Worm (Caenorhabditis elegans) whole organism, L2 larva: ENCODE measurements around the gene T05B11.4.

Experiments
- crh-2 ChIP-seq: sonication (generic microtip); optimal IDR thresholded peaks from 2 replicates; lab custom pipeline; 2017; ENCODE audit warnings: missing biosample characterization, missing genetic modification characterization
- nhr-11 ChIP-seq: fragments of 150-350 bp; optimal IDR thresholded peaks from 2 replicates; lab custom pipeline; 2014; ENCODE audit warnings: missing biosample characterization, missing genetic modification characterization
- nhr-12 ChIP-seq: fragments of 150-350 bp; optimal IDR thresholded peaks from 2 replicates; lab custom pipeline; 2014; ENCODE audit warnings: missing biosample characterization, missing genetic modification characterization

ce11 chrV:7747132-7747531 lies 7.3 kb downstream of the T05B11.4 start:
- TF ChIP-seq crh-2: no peak
- no peak for TF ChIP-seq nhr-12 (tag; lab: Kevin White, UChicago)
- no peak for TF ChIP-seq nhr-11 (tag; lab: Kevin White, UChicago)
